Fruit fly (Drosophila melanogaster): ENCODE results near the gene psd.

Gene psd

DNA sequence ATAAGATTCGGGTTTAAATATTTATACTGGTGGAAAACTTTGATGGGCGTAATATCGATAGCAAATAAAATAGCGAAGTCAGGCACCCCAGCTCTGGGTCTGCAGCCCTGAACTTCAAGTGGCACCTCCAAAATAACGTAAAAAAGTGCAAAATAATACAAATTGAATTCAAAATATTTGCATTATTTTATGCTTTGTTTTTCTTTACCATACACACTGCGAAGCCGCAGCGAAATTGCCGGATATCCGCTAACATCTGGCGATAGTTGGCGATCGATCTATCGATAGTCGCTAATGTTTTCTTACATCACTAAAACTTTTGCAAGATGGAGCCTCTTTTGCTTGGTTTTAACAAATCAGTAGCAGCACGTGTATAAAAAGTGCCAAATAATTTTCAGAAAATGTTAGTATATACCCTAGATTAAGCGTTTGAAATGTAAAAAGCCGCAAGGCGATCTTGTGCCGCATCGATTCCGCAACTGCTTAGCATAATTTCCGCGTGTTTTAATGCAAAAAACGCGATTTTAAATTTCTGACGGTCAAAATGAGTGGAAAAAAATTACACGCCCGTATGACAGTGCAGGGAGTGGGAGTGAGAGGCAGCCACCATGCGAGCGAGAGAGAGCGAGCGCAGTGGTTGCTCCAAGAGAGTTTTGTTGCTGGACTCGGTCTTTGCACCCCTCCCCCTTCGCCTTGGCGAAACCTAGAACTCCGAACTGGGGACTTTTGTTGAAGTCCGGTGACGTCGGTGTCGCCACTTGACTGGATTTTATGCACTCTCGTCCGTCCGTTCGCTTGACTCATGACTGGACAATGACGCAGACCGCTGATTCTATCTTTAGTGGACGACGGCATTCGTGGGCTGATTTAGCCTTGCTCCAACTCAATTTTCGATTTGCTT is 16.9 kb upstream of the psd start, which contains the start of gene eIF4A (continued):
- peak; percentile 11 for TF ChIP-seq Spps (tag; optimal IDR thresholded peaks at IDR 0.05)
- TF ChIP-seq CG3847 (GFP tag; IDR thresholded peaks at IDR 0.05), result no peak
- no peak for TF ChIP-seq CG11247 (GFP tag; IDR thresholded peaks at IDR 0.05)
- TF ChIP-seq Doc3 (GFP tag; IDR thresholded peaks at IDR 0.05; ENCODE audit: partially characterized antibody), result no peak
- TF ChIP-seq CHES-1-like (GFP tag; optimal IDR thresholded peaks at IDR 0.05), result no peak
- no peak for TF ChIP-seq CG11723 (GFP tag; optimal IDR thresholded peaks at IDR 0.05)
- peak; percentile 41 for TF ChIP-seq CG15514 (GFP tag; optimal IDR thresholded peaks at IDR 0.05)
- no peak for TF ChIP-seq da (GFP tag; optimal IDR thresholded peaks at IDR 0.05)
- TF ChIP-seq Deaf1 (tag; optimal IDR thresholded peaks at IDR 0.05), result no peak
- peak; percentile 47 for TF ChIP-seq CG18619 (GFP tag; optimal IDR thresholded peaks at IDR 0.05)
- no peak for TF ChIP-seq Opbp (GFP tag; IDR thresholded peaks at IDR 0.05; ENCODE audit: partially characterized antibody)
- no peak for TF ChIP-seq Sox100B (GFP tag; optimal IDR thresholded peaks at IDR 0.05)
- no peak for TF ChIP-seq CG6854 (GFP tag; optimal IDR thresholded peaks at IDR 0.05)
- TF ChIP-seq CG7745 (tag; optimal IDR thresholded peaks at IDR 0.05), result no peak
- TF ChIP-seq tio (GFP tag; optimal IDR thresholded peaks at IDR 0.05), result no peak
- TF ChIP-seq Pdp1 (GFP tag; optimal IDR thresholded peaks at IDR 0.05), result peak in 1 of 2 experiments; percentile 40
- TF ChIP-seq Xrp1 (GFP tag; IDR thresholded peaks at IDR 0.05), result no peak
- TF ChIP-seq Side (GFP tag; optimal IDR thresholded peaks at IDR 0.05), result no peak
- no peak for TF ChIP-seq Sox102F (GFP tag; optimal IDR thresholded peaks at IDR 0.05)
- no peak for TF ChIP-seq kni (GFP tag; optimal IDR thresholded peaks at IDR 0.05)
- TF ChIP-seq Scr (GFP tag; IDR thresholded peaks at IDR 0.05; ENCODE audit: partially characterized antibody), result no peak
- peak; percentile 55 for TF ChIP-seq CG2712 (tag; optimal IDR thresholded peaks at IDR 0.05)
- TF ChIP-seq CG30431 (GFP tag; optimal IDR thresholded peaks at IDR 0.05), result no peak
- no peak for TF ChIP-seq Bteb2 (GFP tag; optimal IDR thresholded peaks at IDR 0.05)
- no peak for TF ChIP-seq CG11696 (GFP tag; IDR thresholded peaks at IDR 0.05)
- TF ChIP-seq Dad (GFP tag; optimal IDR thresholded peaks at IDR 0.05), result no peak
- TF ChIP-seq CG10543 (GFP tag; optimal IDR thresholded peaks at IDR 0.05), result no peak
- no peak for TF ChIP-seq Poxn (GFP tag; IDR thresholded peaks at IDR 0.05)
- no peak for TF ChIP-seq hbn (GFP tag; IDR thresholded peaks at IDR 0.05; ENCODE audit: partially characterized antibody)
- no peak for TF ChIP-seq dimm (GFP tag; IDR thresholded peaks at IDR 0.05)
- no peak for TF ChIP-seq danr (GFP tag; IDR thresholded peaks at IDR 0.05)
- TF ChIP-seq Chrac-16 (GFP tag; optimal IDR thresholded peaks at IDR 0.05), result no peak
- no peak for TF ChIP-seq pfk (GFP tag; optimal IDR thresholded peaks at IDR 0.05)
- no peak for TF ChIP-seq ac (GFP tag; optimal IDR thresholded peaks at IDR 0.05)
- no peak for TF ChIP-seq toy (GFP tag; IDR thresholded peaks at IDR 0.05)
- peak; percentile 7 for TF ChIP-seq CG9876 (GFP tag; optimal IDR thresholded peaks at IDR 0.05)
- no peak for TF ChIP-seq CG34422 (GFP tag; IDR thresholded peaks at IDR 0.05)
- TF ChIP-seq lbe (GFP tag; optimal IDR thresholded peaks at IDR 0.05), result no peak
- TF ChIP-seq lab (GFP tag; optimal IDR thresholded peaks at IDR 0.05), result peak; percentile 18
- TF ChIP-seq zen2 (GFP tag; IDR thresholded peaks at IDR 0.05; ENCODE audit: partially characterized antibody), result no peak
- TF ChIP-seq CG6254 (GFP tag; optimal IDR thresholded peaks at IDR 0.05), result no peak
- TF ChIP-seq B-H1 (GFP tag; IDR thresholded peaks at IDR 0.05), result no peak
- TF ChIP-seq wdn (GFP tag; IDR thresholded peaks at IDR 0.05), result no peak
- TF ChIP-seq CG3995 (GFP tag; optimal IDR thresholded peaks at IDR 0.05), result no peak
- TF ChIP-seq ems (GFP tag; optimal IDR thresholded peaks at IDR 0.05), result no peak
- TF ChIP-seq MBD-R2 (GFP tag; IDR thresholded peaks at IDR 0.05), result no peak
- TF ChIP-seq CG7271 (tag; optimal IDR thresholded peaks at IDR 0.05), result peak; percentile 45
- TF ChIP-seq esg (GFP tag; conservative IDR thresholded peaks at IDR 0.05), result no peak
- TF ChIP-seq sens (GFP tag), result peak; percentile 84

All from whole organism, embryonic.